Worm (Caenorhabditis elegans): ENCODE data around the gene srw-11.

DNA sequence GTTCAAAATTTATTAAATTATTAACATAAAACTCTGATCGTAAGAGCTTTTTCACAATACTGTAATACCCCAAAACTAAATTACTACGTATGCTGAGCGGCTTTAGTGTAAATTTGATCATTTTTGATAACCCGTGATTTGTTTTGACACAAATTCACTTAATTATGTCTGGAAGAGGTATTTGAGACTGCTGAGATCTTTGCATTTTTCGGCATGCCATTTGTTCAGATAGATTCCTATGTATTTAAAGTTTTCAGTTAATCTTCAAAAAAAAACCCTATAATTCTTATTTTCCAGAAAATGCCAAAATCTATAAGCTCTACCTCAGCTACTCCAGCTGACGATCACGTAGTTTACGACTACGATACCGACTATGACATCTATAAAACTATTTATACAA, 9.9 kb downstream of the srw-11 start, which contains the start of gene srw-15:
- no peak for TF ChIP-seq cog-1 (tag; optimal IDR thresholded peaks at IDR 0.05)
- no peak for TF ChIP-seq ztf-23 (GFP tag; IDR thresholded peaks at IDR 0.05)
- TF ChIP-seq flt-1 (GFP tag; IDR thresholded peaks at IDR 0.05): no peak
- TF ChIP-seq klf-2 (GFP tag; conservative IDR thresholded peaks at IDR 0.05): no peak
- TF ChIP-seq T22C8.4 (GFP tag; IDR thresholded peaks at IDR 0.05): no peak
- no peak for TF ChIP-seq tab-1 (GFP tag; IDR thresholded peaks at IDR 0.05)
- no peak for TF ChIP-seq ztf-29 (GFP tag; IDR thresholded peaks at IDR 0.05)
- no peak for TF ChIP-seq ref-1 (GFP tag; conservative IDR thresholded peaks at IDR 0.05)
